Fruit fly (Drosophila melanogaster): ENCODE results near the gene CG4375.

CG4375 gene

dm6 chr2L:1043195-1043990 lies 16.7 kb upstream of the CG4375 start (continued):
- TF ChIP-seq HLH54F (GFP tag; optimal IDR thresholded peaks at IDR 0.05) (no peak), chinmo (GFP tag; IDR thresholded peaks at IDR 0.05; ENCODE audit: partially characterized antibody) (0 out of 4 replicates have a peak, but pooled peaks have one; percentile 61), ttk (GFP tag; IDR thresholded peaks at IDR 0.05) (0 out of 2 replicates have a peak, but pooled peaks have one; percentile 4), CG4404 (GFP tag; IDR thresholded peaks at IDR 0.05) (no peak), CG11456 (GFP tag; IDR thresholded peaks at IDR 0.05) (0 out of 3 replicates have a peak, but pooled peaks have one; percentile 29), nau (GFP tag; optimal IDR thresholded peaks at IDR 0.05) (no peak), Rx (GFP tag; IDR thresholded peaks at IDR 0.05) (no peak), Side (GFP tag; optimal IDR thresholded peaks at IDR 0.05) (peak; percentile 10), grn (GFP tag; optimal IDR thresholded peaks at IDR 0.05) (no peak), zfh1 (GFP tag; IDR thresholded peaks at IDR 0.05) (no peak), CG2116 (GFP tag; optimal IDR thresholded peaks at IDR 0.05) (no peak), oc (tag; optimal IDR thresholded peaks at IDR 0.05) (no peak), pzg (GFP tag; optimal IDR thresholded peaks at IDR 0.05) (no peak), CrebB (tag; optimal IDR thresholded peaks at IDR 0.05) (no peak), HmgZ (tag; optimal IDR thresholded peaks at IDR 0.05) (peak; percentile 10), Elba2 (GFP tag; optimal IDR thresholded peaks at IDR 0.05) (no peak), Opbp (GFP tag; IDR thresholded peaks at IDR 0.05; ENCODE audit: partially characterized antibody) (no peak), trh (GFP tag; optimal IDR thresholded peaks at IDR 0.05) (no peak), al (GFP tag; IDR thresholded peaks at IDR 0.05) (no peak), fd102C (GFP tag; optimal IDR thresholded peaks at IDR 0.05) (no peak), bbx (GFP tag; IDR thresholded peaks at IDR 0.05; ENCODE audit: partially characterized antibody) (no peak), CG17359 (tag; optimal IDR thresholded peaks at IDR 0.05) (no peak), br (optimal IDR thresholded peaks at IDR 0.05) (no peak), ewg (GFP tag; optimal IDR thresholded peaks at IDR 0.05) (no peak), CG16815 (GFP tag; optimal IDR thresholded peaks at IDR 0.05) (no peak), CG17612 (GFP tag; IDR thresholded peaks at IDR 0.05) (no peak), CG4424 (GFP tag; optimal IDR thresholded peaks at IDR 0.05) (no peak), HHEX (GFP tag; optimal IDR thresholded peaks at IDR 0.05) (no peak), CG6765 (GFP tag; optimal IDR thresholded peaks at IDR 0.05) (no peak), CG13424 (tag; optimal IDR thresholded peaks at IDR 0.05) (peak; percentile 0), CG8281 (tag; optimal IDR thresholded peaks at IDR 0.05) (no peak), exex (tag; optimal IDR thresholded peaks at IDR 0.05) (no peak), ac (GFP tag; optimal IDR thresholded peaks at IDR 0.05) (no peak), ro (GFP tag; IDR thresholded peaks at IDR 0.05) (no peak), E2f2 (GFP tag; IDR thresholded peaks at IDR 0.05) (no peak), hth (optimal IDR thresholded peaks at IDR 0.05) (no peak)

DNA sequence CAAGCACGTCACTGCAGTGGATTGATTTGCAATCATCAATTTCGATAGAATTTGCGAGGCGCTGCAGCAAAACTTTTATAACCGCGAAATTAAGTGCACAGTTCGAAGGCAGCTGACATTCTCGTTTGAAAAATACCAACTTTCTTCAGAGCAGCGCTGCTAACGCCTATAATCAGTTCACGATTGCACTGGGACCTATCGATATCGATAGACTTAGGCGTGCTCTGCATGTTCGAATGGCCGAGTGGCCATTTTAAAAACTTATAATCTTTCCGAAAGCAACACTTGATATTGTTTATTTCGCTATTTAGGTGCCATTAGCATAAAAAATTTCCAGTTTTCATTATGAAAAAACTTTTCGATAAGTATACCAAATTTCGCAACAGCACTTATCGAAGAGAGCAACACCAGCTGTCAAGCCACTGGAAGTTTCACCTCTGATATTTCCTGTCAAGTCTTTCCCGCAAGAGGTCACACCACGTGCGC lies 10.2 kb upstream of the CG4375 start, which contains the start of gene gNacalpha:
TSS of gene gNacalpha (plus strand) at position 436 of the 486 bp plus-strand sequence.
- TF ChIP-seq ara (GFP tag; IDR thresholded peaks at IDR 0.05) (no peak), amos (GFP tag; IDR thresholded peaks at IDR 0.05; ENCODE audit: partially characterized antibody) (peak; percentile 6; the same call in 1 of the 2 replicates), Side (GFP tag; optimal IDR thresholded peaks at IDR 0.05) (no peak), cwo (GFP tag; optimal IDR thresholded peaks at IDR 0.05) (no peak), nom (GFP tag; optimal IDR thresholded peaks at IDR 0.05) (no peak), ro (GFP tag; IDR thresholded peaks at IDR 0.05) (no peak), CG11247 (GFP tag; IDR thresholded peaks at IDR 0.05) (no peak), wor (GFP tag; IDR thresholded peaks at IDR 0.05) (no peak), abd-A (tag; optimal IDR thresholded peaks at IDR 0.05) (no peak), pfk (GFP tag; optimal IDR thresholded peaks at IDR 0.05) (no peak), CG18619 (GFP tag; optimal IDR thresholded peaks at IDR 0.05) (no peak), grn (GFP tag; optimal IDR thresholded peaks at IDR 0.05) (no peak), CG7745 (tag; optimal IDR thresholded peaks at IDR 0.05) (no peak), klu (GFP tag; IDR thresholded peaks at IDR 0.05) (no peak), sc (optimal IDR thresholded peaks at IDR 0.05) (no peak), sc (GFP tag; optimal IDR thresholded peaks at IDR 0.05) (no peak), CG9817 (tag; optimal IDR thresholded peaks at IDR 0.05) (no peak), stwl (tag; optimal IDR thresholded peaks at IDR 0.05) (peak; percentile 75)

Data from whole organism, embryonic.